Worm (Caenorhabditis elegans): ENCODE data around the gene ZK643.6.

ZK643.6 gene

ce11 chrIII:8971255-8972020 is 10.9 kb upstream of the ZK643.6 start, which contains the start of the genes eif-3.D and R08D7.4 (continued):
- TF ChIP-seq zag-1 (tag; optimal IDR thresholded peaks at IDR 0.05), result no peak
- peak; percentile 52; the same call in 1 of the 2 replicates for TF ChIP-seq arid-1 (GFP tag; conservative IDR thresholded peaks at IDR 0.05)
- no peak for TF ChIP-seq F10B5.3 (tag; optimal IDR thresholded peaks at IDR 0.05)
- TF ChIP-seq dmd-6 (GFP tag; IDR thresholded peaks at IDR 0.05), result peak; percentile 45
- peak; percentile 88 for TF ChIP-seq mes-2 (tag; optimal IDR thresholded peaks at IDR 0.05; ENCODE audit: poor library complexity, severe bottlenecking)
- TF ChIP-seq nhr-28 (tag; optimal IDR thresholded peaks at IDR 0.05), result no peak
- no peak for TF ChIP-seq vab-7 (GFP tag; IDR thresholded peaks at IDR 0.05)
- TF ChIP-seq lir-3 (tag; optimal IDR thresholded peaks at IDR 0.05), result no peak
- no peak for TF ChIP-seq Y75B8A.6 (GFP tag; IDR thresholded peaks at IDR 0.05)
- TF ChIP-seq nhr-10 (tag; optimal IDR thresholded peaks at IDR 0.05), result no peak
- TF ChIP-seq nhr-42 (GFP tag; IDR thresholded peaks at IDR 0.05), result no peak
- TF ChIP-seq zfp-2 (tag; optimal IDR thresholded peaks at IDR 0.05), result no peak
- no peak for TF ChIP-seq fkh-10 (GFP tag; optimal IDR thresholded peaks at IDR 0.05)
- TF ChIP-seq F37D6.2 (tag; optimal IDR thresholded peaks at IDR 0.05), result no peak
- TF ChIP-seq lin-39 (tag; optimal IDR thresholded peaks at IDR 0.05), result no peak
- no peak for TF ChIP-seq R02D3.7 (tag; optimal IDR thresholded peaks at IDR 0.05)
- TF ChIP-seq ZK546.5 (tag; optimal IDR thresholded peaks at IDR 0.05), result no peak
- TF ChIP-seq nhr-102 (tag; optimal IDR thresholded peaks at IDR 0.05), result no peak
- TF ChIP-seq lsy-2 (tag; optimal IDR thresholded peaks at IDR 0.05), result peak in 1 of 2 experiments; percentile 80
- TF ChIP-seq dmd-8 (GFP tag; IDR thresholded peaks at IDR 0.05), result no peak

DNA sequence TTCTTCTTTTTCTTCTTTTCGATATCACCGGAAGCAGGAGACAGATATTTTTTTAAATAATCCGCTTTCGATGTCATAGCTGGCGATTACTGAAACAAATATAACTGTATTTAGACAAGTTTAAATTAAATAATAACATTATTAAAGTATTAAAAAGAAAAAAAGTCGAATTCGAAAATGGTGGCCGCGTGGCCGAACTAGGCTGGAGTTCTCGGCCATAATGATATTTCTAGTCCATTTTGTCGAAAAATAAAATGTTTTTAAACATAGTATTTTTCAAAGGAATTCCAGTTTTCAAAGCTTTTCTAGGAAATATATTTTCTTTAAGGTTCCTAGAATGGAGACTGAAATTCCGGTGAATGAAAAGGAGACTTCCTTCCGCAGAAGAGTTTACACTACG is 7.1 kb upstream of the ZK643.6 start, which contains the start of the genes bud-13 and rpap-2:
TSS of gene bud-13 (minus strand) at position 89 of the 400 bp plus-strand sequence.
TSS of gene rpap-2 (plus strand) at position 329 of the 400 bp plus-strand sequence.
- TF ChIP-seq F26F4.8 (GFP tag; conservative IDR thresholded peaks at IDR 0.05), result no peak
- no peak for TF ChIP-seq nhr-6 (tag; optimal IDR thresholded peaks at IDR 0.05)
- no peak for TF ChIP-seq ztf-7 (tag; optimal IDR thresholded peaks at IDR 0.05)
- peak; percentile 91 for TF ChIP-seq mes-2 (tag; optimal IDR thresholded peaks at IDR 0.05; ENCODE audit: poor library complexity, severe bottlenecking)
- TF ChIP-seq spr-1 (tag; optimal IDR thresholded peaks at IDR 0.05), result no peak
- peak; percentile 29 for TF ChIP-seq dpl-1 (GFP tag; optimal IDR thresholded peaks at IDR 0.05)
- TF ChIP-seq mep-1 (tag; optimal IDR thresholded peaks at IDR 0.05), result no peak
- TF ChIP-seq hif-1 (tag; optimal IDR thresholded peaks at IDR 0.05), result peak in 1 of 2 experiments; percentile 22

- no peak for TF ChIP-seq nhr-102 (tag; optimal IDR thresholded peaks at IDR 0.05)
- TF ChIP-seq dpl-1 (GFP tag; optimal IDR thresholded peaks at IDR 0.05), result no peak
- no peak for TF ChIP-seq nhr-42 (GFP tag; IDR thresholded peaks at IDR 0.05)
- peak in 1 of 2 experiments; percentile 15 for TF ChIP-seq unc-62 (GFP tag; optimal IDR thresholded peaks at IDR 0.05 in 1 of 2)
- TF ChIP-seq unc-62 (tag; optimal IDR thresholded peaks at IDR 0.05), result no peak
- TF ChIP-seq set-16 (GFP tag; IDR thresholded peaks at IDR 0.05), result peak; percentile 96
- no peak for TF ChIP-seq unc-39 (tag; optimal IDR thresholded peaks at IDR 0.05)
- no peak for TF ChIP-seq daf-19 (GFP tag; conservative IDR thresholded peaks at IDR 0.05)
- TF ChIP-seq lin-15B (tag; optimal IDR thresholded peaks at IDR 0.05), result no peak
- no peak for TF ChIP-seq Y48G9A.11 (GFP tag; IDR thresholded peaks at IDR 0.05)
- peak; percentile 69; the same call in 1 of the 2 replicates for TF ChIP-seq pha-4 (GFP tag; IDR thresholded peaks at IDR 0.05)
- no peak for TF ChIP-seq pha-4 (tag; optimal IDR thresholded peaks at IDR 0.05)
- TF ChIP-seq lin-13 (GFP tag; optimal IDR thresholded peaks at IDR 0.05), result no peak
- no peak for TF ChIP-seq mep-1 (tag; optimal IDR thresholded peaks at IDR 0.05)
These were observed 4.2 kb upstream of the ZK643.6 start for ce11 chrIII:8964684-8965283.

Data from whole organism, L4 larva.